Fruit fly (Drosophila melanogaster): ENCODE data around the gene CG14352.
A peak's percentile ranks its signal among the peaks of the same experiment; 100 is the strongest.

Gene CG14352

DNA sequence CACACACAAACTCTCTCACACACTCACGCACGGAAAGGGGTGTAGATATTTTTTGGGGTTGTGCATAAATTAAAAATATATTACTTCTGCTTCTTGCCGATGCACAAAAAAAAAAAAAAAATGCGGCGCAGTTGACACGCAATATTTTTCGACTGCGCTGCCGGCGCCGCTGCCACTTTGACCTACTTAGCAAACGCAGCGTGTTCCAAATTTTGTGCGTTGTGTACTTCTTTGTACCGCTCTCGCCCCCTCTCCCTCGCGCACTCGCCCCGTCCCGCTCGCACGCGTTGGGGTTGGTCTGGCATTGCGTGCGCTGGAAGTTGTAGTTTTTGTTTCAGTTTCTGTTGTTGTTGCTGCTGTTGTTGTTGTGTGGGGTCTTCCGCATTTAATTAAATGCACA is 43.0 kb downstream of the CG14352 start:
- TF ChIP-seq h (GFP tag; optimal IDR thresholded peaks at IDR 0.05) (no peak), Abd-B (GFP tag; optimal IDR thresholded peaks at IDR 0.05) (no peak), Rel (GFP tag; optimal IDR thresholded peaks at IDR 0.05) (no peak), Rel (tag; optimal IDR thresholded peaks at IDR 0.05) (no peak), ey (GFP tag; optimal IDR thresholded peaks at IDR 0.05) (no peak), rgr (GFP tag; optimal IDR thresholded peaks at IDR 0.05) (no peak), Hr83 (GFP tag; optimal IDR thresholded peaks at IDR 0.05; ENCODE audit: poor library complexity, severe bottlenecking) (no peak), sv (GFP tag; optimal IDR thresholded peaks at IDR 0.05) (no peak), usp (GFP tag; optimal IDR thresholded peaks at IDR 0.05) (no peak), sage (GFP tag; optimal IDR thresholded peaks at IDR 0.05) (no peak), CrebA (GFP tag; optimal IDR thresholded peaks at IDR 0.05; ENCODE audit: borderline replicate concordance) (no peak), Dif (GFP tag; optimal IDR thresholded peaks at IDR 0.05; ENCODE audit: partially characterized antibody) (no peak), psq (GFP tag; optimal IDR thresholded peaks at IDR 0.05) (no peak), Hr78 (GFP tag; optimal IDR thresholded peaks at IDR 0.05) (no peak), GATAd (GFP tag; optimal IDR thresholded peaks at IDR 0.05) (no peak), pan (optimal IDR thresholded peaks at IDR 0.05) (no peak), Hnf4 (GFP tag; optimal IDR thresholded peaks at IDR 0.05) (no peak), Sp1 (GFP tag; optimal IDR thresholded peaks at IDR 0.05) (no peak), Myc (optimal IDR thresholded peaks at IDR 0.05) (no peak), dl (GFP tag; optimal IDR thresholded peaks at IDR 0.05; ENCODE audit: insufficient read depth in 1 of 2, partially characterized antibody in 2 of 2) (no peak), Vsx2 (GFP tag; optimal IDR thresholded peaks at IDR 0.05; ENCODE audit: partially characterized antibody) (no peak)

dm6 chr2L:1655858-1656257 is 44.6 kb downstream of the CG14352 start:
- TF ChIP-seq dmrt93B (GFP tag; optimal IDR thresholded peaks at IDR 0.05) (no peak), ey (GFP tag; optimal IDR thresholded peaks at IDR 0.05) (no peak), Abd-B (GFP tag; optimal IDR thresholded peaks at IDR 0.05) (no peak), sv (GFP tag; optimal IDR thresholded peaks at IDR 0.05) (peak; percentile 19), Sp1 (GFP tag; optimal IDR thresholded peaks at IDR 0.05) (no peak), Dfd (GFP tag; optimal IDR thresholded peaks at IDR 0.05) (no peak)

- TF ChIP-seq rgr (GFP tag; optimal IDR thresholded peaks at IDR 0.05) (no peak), Dfd (GFP tag; optimal IDR thresholded peaks at IDR 0.05) (no peak), Dif (GFP tag; optimal IDR thresholded peaks at IDR 0.05; ENCODE audit: partially characterized antibody) (peak; percentile 14), Hnf4 (GFP tag; optimal IDR thresholded peaks at IDR 0.05) (no peak), dsf (GFP tag; optimal IDR thresholded peaks at IDR 0.05; ENCODE audit: borderline replicate concordance) (no peak), Sp1 (GFP tag; optimal IDR thresholded peaks at IDR 0.05) (no peak), GATAd (GFP tag; optimal IDR thresholded peaks at IDR 0.05) (no peak), Vsx2 (GFP tag; optimal IDR thresholded peaks at IDR 0.05; ENCODE audit: partially characterized antibody) (no peak), Hr78 (GFP tag; optimal IDR thresholded peaks at IDR 0.05) (no peak)
Observed at dm6 chr2L:1656835-1657541, 45.8 kb downstream of the CG14352 start.

dm6 chr2L:1658124-1658523 is 46.9 kb downstream of the CG14352 start:
- no peak for TF ChIP-seq woc (GFP tag; optimal IDR thresholded peaks at IDR 0.05)
- peak; percentile 96 for TF ChIP-seq psq (GFP tag; optimal IDR thresholded peaks at IDR 0.05)
- TF ChIP-seq Sp1 (GFP tag; optimal IDR thresholded peaks at IDR 0.05), result peak; percentile 6
- no peak for TF ChIP-seq CG9705 (GFP tag; optimal IDR thresholded peaks at IDR 0.05)

Data from whole organism, wandering third instar larva.